Worm (Caenorhabditis elegans): ENCODE measurements around the gene ZK84.2.
A peak's percentile ranks its signal among the peaks of the same experiment; 100 is the strongest.

Gene ZK84.2

ce11 chrII:6061495-6061894 is 47.3 kb downstream of the ZK84.2 start (continued):
- peak in 1 of 2 experiments; percentile 86 for TF ChIP-seq unc-62 (GFP tag; optimal IDR thresholded peaks at IDR 0.05 in 1 of 2)
- TF ChIP-seq unc-62 (tag; optimal IDR thresholded peaks at IDR 0.05), result no peak
- peak; percentile 99 for TF ChIP-seq mes-2 (tag; optimal IDR thresholded peaks at IDR 0.05; ENCODE audit: poor library complexity, severe bottlenecking)
- TF ChIP-seq Y48G9A.11 (GFP tag; IDR thresholded peaks at IDR 0.05), result 0 out of 2 replicates have a peak, but pooled peaks have one; percentile 44
- TF ChIP-seq snpc-4 (tag; optimal IDR thresholded peaks at IDR 0.05), result no peak
- no peak for TF ChIP-seq snpc-1.2 (GFP tag; IDR thresholded peaks at IDR 0.05)
- TF ChIP-seq daf-8 (GFP tag; IDR thresholded peaks at IDR 0.05), result no peak
- TF ChIP-seq egl-43 (GFP tag; IDR thresholded peaks at IDR 0.05), result no peak
- TF ChIP-seq daf-19 (GFP tag; conservative IDR thresholded peaks at IDR 0.05), result no peak
- TF ChIP-seq mxl-3 (GFP tag; optimal IDR thresholded peaks at IDR 0.05), result peak; percentile 45
- TF ChIP-seq D1046.2 (GFP tag; IDR thresholded peaks at IDR 0.05), result no peak
- TF ChIP-seq dpl-1 (GFP tag; optimal IDR thresholded peaks at IDR 0.05), result peak; percentile 98
- TF ChIP-seq hlh-30 (tag; optimal IDR thresholded peaks at IDR 0.05; ENCODE audit: insufficient read depth), result peak; percentile 63
- no peak for TF ChIP-seq sdz-12 (GFP tag; optimal IDR thresholded peaks at IDR 0.05)
- TF ChIP-seq rbr-2 (tag; optimal IDR thresholded peaks at IDR 0.05), result peak; percentile 52
- TF ChIP-seq nhr-48 (tag; optimal IDR thresholded peaks at IDR 0.05), result peak; percentile 48
- TF ChIP-seq dmd-8 (GFP tag; IDR thresholded peaks at IDR 0.05), result no peak
- TF ChIP-seq F26F4.8 (GFP tag; conservative IDR thresholded peaks at IDR 0.05), result no peak
